Worm (Caenorhabditis elegans) whole organism, L1 larva: Measurements from ENCODE around the gene Y105C5B.17.

Source experiments
- C04F5.9 ChIP-seq: sonication (generic microtip); optimal IDR thresholded peaks from 2 replicates; lab custom pipeline; 2016; ENCODE audit warnings: missing genetic modification characterization, missing compliant biosample characterization
- F16B12.6 ChIP-seq: fragments of 150-350 bp; optimal IDR thresholded peaks from 2 replicates; lab custom pipeline; 2014; ENCODE audit warnings: missing biosample characterization, missing genetic modification characterization
- aha-1 ChIP-seq: fragments of 150-350 bp; optimal IDR thresholded peaks from 2 replicates; lab custom pipeline; 2014; ENCODE audit warnings: missing biosample characterization, missing genetic modification characterization
- aly-2 ChIP-seq: fragments of 150-350 bp; optimal IDR thresholded peaks from 2 replicates; lab custom pipeline; 2014; ENCODE audit warnings: missing biosample characterization, missing genetic modification characterization
- ceh-82 ChIP-seq, 3 experiments: fragments of 150-350 bp in 1 of 3; sonication (generic microtip) in 2 of 3; optimal IDR thresholded peaks; 2 replicates each; lab custom pipeline; 2014 to 2017; ENCODE audit warnings: missing biosample characterization in 3 of 3, missing genetic modification characterization in 3 of 3
- ceh-88 ChIP-seq: fragments of 200-800 bp; sonication (Bioruptor generic); IDR thresholded peaks from 2 replicates; pipeline ENCODE4 v1.3.6; 2022; ENCODE audit warnings: missing genetic modification characterization, missing compliant biosample characterization
- ceh-90 ChIP-seq: sonication (generic microtip); optimal IDR thresholded peaks from 2 replicates; lab custom pipeline; 2016; ENCODE audit warnings: missing genetic modification characterization, missing compliant biosample characterization
- dpl-1 ChIP-seq, 3 experiments: fragments of 150-350 bp in 2 of 3; sonication (generic microtip) in 1 of 3; optimal IDR thresholded peaks; 2 replicates each; lab custom pipeline; 2014 to 2017; ENCODE audit warnings: missing biosample characterization in 3 of 3, missing genetic modification characterization in 3 of 3, missing genetic modification reagents in 3 of 3
- dsc-1 ChIP-seq: sonication (generic microtip); optimal IDR thresholded peaks from 2 replicates; lab custom pipeline; 2016; ENCODE audit warnings: mild to moderate bottlenecking, missing genetic modification characterization, missing compliant biosample characterization
- efl-1 ChIP-seq, 4 experiments: fragments of 150-350 bp; optimal IDR thresholded peaks in 3 of 4; peaks in 1 of 4; 1 replicate in 1 of 4; 2 replicates in 3 of 4; lab custom pipeline; 2014; ENCODE audit warnings: missing biosample characterization in 2 of 4, missing genetic modification characterization in 2 of 4, missing genetic modification reagents in 2 of 4
- egl-27 ChIP-seq, 2 experiments: fragments of 150-350 bp in 1 of 2; sonication (generic microtip); optimal IDR thresholded peaks; 3 replicates each; lab custom pipeline; 2017 to 2018; ENCODE audit warnings: missing biosample characterization in 2 of 2, missing genetic modification characterization in 2 of 2, missing genetic modification reagents in 2 of 2
- elt-3 ChIP-seq, 6 experiments: fragments of 150-350 bp in 1 of 6; sonication (generic microtip); optimal IDR thresholded peaks; 2 replicates each; lab custom pipeline; 2017 to 2018; ENCODE audit warnings: missing biosample characterization in 6 of 6, missing genetic modification characterization in 6 of 6, inconsistent platforms in 1 of 6
- fkh-4 ChIP-seq: sonication (generic microtip); optimal IDR thresholded peaks from 2 replicates; lab custom pipeline; 2016; ENCODE audit warnings: missing compliant biosample characterization, missing genetic modification characterization, borderline replicate concordance
- fkh-8 ChIP-seq: sonication (generic microtip); optimal IDR thresholded peaks from 2 replicates; lab custom pipeline; 2016; ENCODE audit warnings: mild to moderate bottlenecking, missing genetic modification characterization, missing compliant biosample characterization
- hlh-17 ChIP-seq: fragments of 200-800 bp; sonication (Bioruptor generic); optimal IDR thresholded peaks from 2 replicates; lab custom pipeline; 2018; ENCODE audit warnings: missing genetic modification characterization, mild to moderate bottlenecking, missing compliant biosample characterization, moderate library complexity, borderline replicate concordance
- hlh-4 ChIP-seq: sonication (generic microtip); optimal IDR thresholded peaks from 2 replicates; lab custom pipeline; 2016; ENCODE audit warnings: mild to moderate bottlenecking, missing genetic modification characterization, missing compliant biosample characterization
- hpl-2 ChIP-seq: fragments of 150-350 bp; optimal IDR thresholded peaks from 2 replicates; lab custom pipeline; 2014; ENCODE audit warnings: missing biosample characterization, missing genetic modification reagents, missing genetic modification characterization
- isw-1 ChIP-seq: fragments of 200-800 bp; sonication (Bioruptor generic); IDR thresholded peaks from 2 replicates; pipeline ENCODE4 v1.3.6; 2022; ENCODE audit warnings: missing genetic modification characterization, missing compliant biosample characterization
- lin-13 ChIP-seq: fragments of 150-350 bp; optimal IDR thresholded peaks from 2 replicates; lab custom pipeline; 2014; ENCODE audit warnings: missing biosample characterization, missing genetic modification reagents, missing genetic modification characterization
- lin-35 ChIP-seq, 2 experiments: fragments of 150-350 bp; optimal IDR thresholded peaks; 2 replicates each; lab custom pipeline; 2014; ENCODE audit warnings: missing biosample characterization in 2 of 2, missing genetic modification characterization in 2 of 2, missing genetic modification reagents in 2 of 2
- lsy-2 ChIP-seq, 2 experiments: fragments of 150-350 bp; optimal IDR thresholded peaks; 2 replicates each; lab custom pipeline; 2014; ENCODE audit warnings: missing biosample characterization in 2 of 2, missing genetic modification characterization in 2 of 2
- mab-9 ChIP-seq: fragments of 200-800 bp; sonication (Bioruptor generic); IDR thresholded peaks from 2 replicates; pipeline ENCODE4 v1.3.6; 2022; ENCODE audit warnings: missing genetic modification reagents, missing genetic modification characterization, missing compliant biosample characterization
- nhr-11 ChIP-seq: fragments of 150-350 bp; optimal IDR thresholded peaks from 2 replicates; lab custom pipeline; 2014; ENCODE audit warnings: missing biosample characterization, missing genetic modification characterization
- nhr-28 ChIP-seq: fragments of 150-350 bp; optimal IDR thresholded peaks from 2 replicates; lab custom pipeline; 2014; ENCODE audit warnings: missing biosample characterization, missing genetic modification characterization
- nhr-47 ChIP-seq: sonication (generic microtip); optimal IDR thresholded peaks from 2 replicates; lab custom pipeline; 2016; ENCODE audit warnings: mild to moderate bottlenecking, missing genetic modification characterization, moderate library complexity, missing compliant biosample characterization
- nhr-76 ChIP-seq: sonication (generic microtip); optimal IDR thresholded peaks from 2 replicates; lab custom pipeline; 2017; ENCODE audit warnings: missing biosample characterization, missing genetic modification characterization
- nhr-84 ChIP-seq: sonication (generic microtip); optimal IDR thresholded peaks from 2 replicates; lab custom pipeline; 2017; ENCODE audit warnings: missing biosample characterization, missing genetic modification characterization
- pqm-1 ChIP-seq: sonication (generic microtip); optimal IDR thresholded peaks from 3 replicates; lab custom pipeline; 2017; ENCODE audit warnings: missing biosample characterization, missing genetic modification characterization
- skn-1 ChIP-seq: fragments of 150-350 bp; optimal IDR thresholded peaks from 2 replicates; lab custom pipeline; 2014; ENCODE audit warnings: missing biosample characterization, missing genetic modification characterization
- sox-4 ChIP-seq: sonication (generic microtip); optimal IDR thresholded peaks from 2 replicates; lab custom pipeline; 2016; ENCODE audit warnings: missing genetic modification characterization, missing compliant biosample characterization
- swsn-7 ChIP-seq: sonication (generic microtip); optimal IDR thresholded peaks from 2 replicates; lab custom pipeline; 2016; ENCODE audit warnings: missing genetic modification characterization, missing compliant biosample characterization
- tlp-1 ChIP-seq: fragments of 150-350 bp; optimal IDR thresholded peaks from 2 replicates; lab custom pipeline; 2014; ENCODE audit warnings: missing biosample characterization, missing genetic modification characterization
- unc-62 ChIP-seq: fragments of 150-350 bp; optimal IDR thresholded peaks from 2 replicates; lab custom pipeline; 2014; ENCODE audit warnings: missing biosample characterization, missing genetic modification reagents, missing genetic modification characterization
- zag-1 ChIP-seq: fragments of 150-350 bp; optimal IDR thresholded peaks from 2 replicates; lab custom pipeline; 2014; ENCODE audit warnings: missing biosample characterization, missing genetic modification characterization
- ztf-11 ChIP-seq, 2 experiments: sonication (generic microtip); optimal IDR thresholded peaks; 2 replicates each; lab custom pipeline; 2016 to 2017; ENCODE audit warnings: missing genetic modification characterization in 2 of 2, missing biosample characterization in 1 of 2, missing compliant biosample characterization in 1 of 2

Y105C5B.17 gene

ce11 chrIV:15953689-15954088, 9.2 kb upstream of the Y105C5B.17 start:
- TF ChIP-seq swsn-7 (tag; lab: Kevin White, UChicago) (no peak), lsy-2 (tag; optimal IDR thresholded peaks at IDR 0.05; lab: Kevin White, UChicago) (no peak), fkh-4 (tag; lab: Kevin White, UChicago) (no peak), nhr-76 (no peak), F16B12.6 (tag; lab: Kevin White, UChicago) (no peak)

ce11 chrIV:15955349-15955748, 7.6 kb upstream of the Y105C5B.17 start:
- TF ChIP-seq dpl-1 (GFP tag; optimal IDR thresholded peaks at IDR 0.05; lab: Kevin White, UChicago) (no peak), skn-1 (no peak), efl-1 (optimal IDR thresholded peaks at IDR 0.05; lab: Kevin White, UChicago) (no peak), efl-1 (GFP tag; optimal IDR thresholded peaks at IDR 0.05 in 1 of 2; lab: Kevin White, UChicago) (no peak), sox-4 (tag; lab: Kevin White, UChicago) (no peak)

ce11 chrIV:15961069-15961468, 1.8 kb upstream of the Y105C5B.17 start:
- TF ChIP-seq ceh-90 (tag; lab: Kevin White, UChicago): no peak
- TF ChIP-seq zag-1: no peak
- no peak for TF ChIP-seq pqm-1 (tag; lab: Kevin White, UChicago)
- no peak for TF ChIP-seq nhr-11 (tag; lab: Kevin White, UChicago)
- TF ChIP-seq nhr-28 (tag; lab: Kevin White, UChicago): no peak
- no peak for TF ChIP-seq aha-1 (tag; lab: Kevin White, UChicago)
- TF ChIP-seq fkh-8 (tag; lab: Kevin White, UChicago): no peak

ce11 chrIV:15962219-15962762, 610 bp upstream of the Y105C5B.17 start, which contains the start of gene lgc-19:
Gene lgc-19, minus strand, starts transcription at chrIV:15962712.
- no peak for TF ChIP-seq elt-3 (tag; optimal IDR thresholded peaks at IDR 0.05; lab: Kevin White, UChicago)
- TF ChIP-seq hlh-4 (tag; lab: Kevin White, UChicago): no peak
- TF ChIP-seq unc-62: no peak
- no peak for TF ChIP-seq isw-1 (GFP tag; lab: Robert Waterston, UW)
- TF ChIP-seq efl-1 (optimal IDR thresholded peaks at IDR 0.05; lab: Kevin White, UChicago): no peak
- TF ChIP-seq efl-1 (GFP tag; optimal IDR thresholded peaks at IDR 0.05 in 1 of 2; lab: Kevin White, UChicago): no peak
- TF ChIP-seq dsc-1 (tag; lab: Kevin White, UChicago): no peak
- no peak for TF ChIP-seq lin-35 (GFP tag; optimal IDR thresholded peaks at IDR 0.05; lab: Kevin White, UChicago)
- TF ChIP-seq, all 84 proteins: peak for 0

DNA sequence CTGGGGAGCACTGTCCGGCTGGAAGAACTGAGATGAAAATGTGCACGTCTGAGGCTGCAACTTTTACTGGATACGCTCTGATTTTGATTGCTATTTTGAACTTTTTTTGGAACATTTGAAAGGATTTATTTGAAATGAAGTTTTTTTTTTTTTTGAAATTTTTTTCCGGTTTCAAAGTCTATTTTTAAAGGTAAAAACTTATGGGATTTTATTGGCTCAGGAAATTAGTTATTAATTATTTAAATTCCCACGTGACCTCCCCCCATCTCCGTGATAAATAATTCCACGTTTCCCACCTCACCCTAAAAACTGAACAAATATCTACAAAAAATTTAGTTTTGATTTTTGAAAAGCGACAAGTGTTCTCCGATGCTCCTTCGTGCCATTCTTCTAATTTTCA, 1.4 kb downstream of the Y105C5B.17 start, which contains the start of gene Y105C5B.18:
Y105C5B.18 (plus strand) TSS at position 301 of the 400 bp plus-strand sequence.
- TF ChIP-seq mab-9 (GFP tag; lab: Robert Waterston, UW) (no peak), ceh-88 (GFP tag; lab: Robert Waterston, UW) (no peak), unc-62 (no peak), lsy-2 (tag; optimal IDR thresholded peaks at IDR 0.05; lab: Kevin White, UChicago) (no peak), hpl-2 (GFP tag; lab: Kevin White, UChicago) (no peak), aly-2 (no peak), ztf-11 (tag; optimal IDR thresholded peaks at IDR 0.05; lab: Kevin White, UChicago) (no peak), lin-35 (GFP tag; optimal IDR thresholded peaks at IDR 0.05; lab: Kevin White, UChicago) (no peak), lin-13 (no peak), nhr-84 (no peak), hlh-17 (GFP tag; lab: Kevin White, UChicago) (no peak), nhr-47 (no peak), nhr-28 (tag; lab: Kevin White, UChicago) (no peak), egl-27 (tag; optimal IDR thresholded peaks at IDR 0.05; lab: Kevin White, UChicago) (no peak), nhr-11 (tag; lab: Kevin White, UChicago) (no peak), dpl-1 (GFP tag; optimal IDR thresholded peaks at IDR 0.05; lab: Kevin White, UChicago) (no peak), ceh-82 (tag; optimal IDR thresholded peaks at IDR 0.05; lab: Kevin White, UChicago) (no peak), C04F5.9 (no peak), tlp-1 (tag; lab: Kevin White, UChicago) (no peak)
